Worm (Caenorhabditis elegans) whole organism, late embryonic: ENCODE data around the gene K10D2.8.

Source experiments
- C38D4.7 ChIP-seq: fragments of 200-800 bp; sonication (Bioruptor generic); optimal IDR thresholded peaks from 2 replicates; lab custom pipeline; 2018; ENCODE audit warnings: mild to moderate bottlenecking, missing genetic modification characterization, moderate library complexity, missing compliant biosample characterization
- T23F11.4 ChIP-seq: fragments of 200-800 bp; sonication (Bioruptor generic); optimal IDR thresholded peaks from 2 replicates; lab custom pipeline; 2018; ENCODE audit warnings: mild to moderate bottlenecking, missing genetic modification characterization, missing compliant biosample characterization
- Y22D7AL.16 ChIP-seq: sonication (generic microtip); optimal IDR thresholded peaks from 2 replicates; lab custom pipeline; 2016; ENCODE audit warnings: missing genetic modification characterization, missing compliant biosample characterization
- ama-1 ChIP-seq: fragments of 150-350 bp; optimal IDR thresholded peaks from 2 replicates; lab custom pipeline; 2014
- ceh-18 ChIP-seq: sonication (generic microtip); optimal IDR thresholded peaks from 2 replicates; lab custom pipeline; 2016; ENCODE audit warnings: missing genetic modification characterization, missing compliant biosample characterization
- ceh-19 ChIP-seq: fragments of 200-800 bp; sonication (Bioruptor generic); optimal IDR thresholded peaks from 2 replicates; lab custom pipeline; 2018; ENCODE audit warnings: mild to moderate bottlenecking, missing genetic modification characterization, missing compliant biosample characterization
- ceh-2 ChIP-seq: sonication (generic microtip); optimal IDR thresholded peaks from 2 replicates; lab custom pipeline; 2016; ENCODE audit warnings: missing genotype, missing genetic modification characterization, missing compliant biosample characterization
- ceh-22 ChIP-seq: sonication (generic microtip); optimal IDR thresholded peaks from 2 replicates; lab custom pipeline; 2017; ENCODE audit warnings: missing biosample characterization, missing genetic modification characterization
- ceh-24 ChIP-seq: sonication (generic microtip); optimal IDR thresholded peaks from 2 replicates; lab custom pipeline; 2016; ENCODE audit warnings: mild to moderate bottlenecking, missing genetic modification characterization, missing compliant biosample characterization
- ceh-30 ChIP-seq: fragments of 150-350 bp; optimal IDR thresholded peaks from 2 replicates; lab custom pipeline; 2014; ENCODE audit warnings: missing biosample characterization, missing genetic modification characterization
- ceh-34 ChIP-seq: sonication (generic microtip); optimal IDR thresholded peaks from 2 replicates; lab custom pipeline; 2016; ENCODE audit warnings: mild to moderate bottlenecking, missing genetic modification characterization, missing compliant biosample characterization
- ceh-48 ChIP-seq: sonication (generic microtip); optimal IDR thresholded peaks from 2 replicates; lab custom pipeline; 2016; ENCODE audit warnings: missing genetic modification characterization, inconsistent platforms, missing compliant biosample characterization
- ceh-6 ChIP-seq: fragments of 200-800 bp; sonication (Bioruptor generic); optimal IDR thresholded peaks from 2 replicates; lab custom pipeline; 2018; ENCODE audit warnings: mild to moderate bottlenecking, missing genetic modification characterization, missing compliant biosample characterization
- che-1 ChIP-seq: sonication (generic microtip); optimal IDR thresholded peaks from 2 replicates; lab custom pipeline; 2016; ENCODE audit warnings: mild to moderate bottlenecking, missing genetic modification characterization, missing compliant biosample characterization
- dve-1 ChIP-seq: sonication (generic microtip); optimal IDR thresholded peaks from 2 replicates; lab custom pipeline; 2017; ENCODE audit warnings: antibody characterized with exemption, mild to moderate bottlenecking, missing genetic modification characterization, missing compliant biosample characterization
- elt-2 ChIP-seq: sonication (generic microtip); optimal IDR thresholded peaks from 2 replicates; lab custom pipeline; 2016; ENCODE audit warnings: missing genetic modification reagents, missing genetic modification characterization, missing compliant biosample characterization
- eyg-1 ChIP-seq: sonication (generic microtip); optimal IDR thresholded peaks from 2 replicates; lab custom pipeline; 2016; ENCODE audit warnings: missing genotype, missing genetic modification characterization, missing compliant biosample characterization
- fkh-10 ChIP-seq: fragments of 150-350 bp; optimal IDR thresholded peaks from 2 replicates; lab custom pipeline; 2014; ENCODE audit warnings: missing biosample characterization, missing genetic modification reagents, missing genetic modification characterization
- gmeb-2 ChIP-seq: sonication (generic microtip); optimal IDR thresholded peaks from 2 replicates; lab custom pipeline; 2016; ENCODE audit warnings: missing genetic modification characterization, inconsistent platforms, missing compliant biosample characterization
- hlh-13 ChIP-seq: fragments of 200-800 bp; sonication (Bioruptor generic); optimal IDR thresholded peaks from 2 replicates; lab custom pipeline; 2018; ENCODE audit warnings: mild to moderate bottlenecking, missing genetic modification characterization, missing compliant biosample characterization
- hlh-15 ChIP-seq: sonication (generic microtip); optimal IDR thresholded peaks from 2 replicates; lab custom pipeline; 2016; ENCODE audit warnings: missing genetic modification characterization, missing compliant biosample characterization
- lin-11 ChIP-seq: fragments of 200-800 bp; sonication (Bioruptor generic); optimal IDR thresholded peaks from 2 replicates; lab custom pipeline; 2018; ENCODE audit warnings: mild to moderate bottlenecking, missing genetic modification characterization, missing compliant biosample characterization
- nfya-1 ChIP-seq: sonication (generic microtip); optimal IDR thresholded peaks from 2 replicates; lab custom pipeline; 2017; ENCODE audit warnings: missing genetic modification characterization, mild to moderate bottlenecking, missing compliant biosample characterization, antibody characterized with exemption, moderate library complexity
- odd-2 ChIP-seq: sonication (generic microtip); optimal IDR thresholded peaks from 2 replicates; lab custom pipeline; 2017; ENCODE audit warnings: antibody characterized with exemption, mild to moderate bottlenecking, missing genetic modification characterization, missing compliant biosample characterization
- pag-3 ChIP-seq: sonication (generic microtip); optimal IDR thresholded peaks from 2 replicates; lab custom pipeline; 2016; ENCODE audit warnings: missing compliant biosample characterization, missing genetic modification characterization, borderline replicate concordance
- pat-9 ChIP-seq: fragments of 200-800 bp; sonication (Bioruptor generic); optimal IDR thresholded peaks from 2 replicates; lab custom pipeline; 2018; ENCODE audit warnings: mild to moderate bottlenecking, missing genetic modification characterization, moderate library complexity, missing compliant biosample characterization
- pha-2 ChIP-seq: sonication (generic microtip); optimal IDR thresholded peaks from 2 replicates; lab custom pipeline; 2017; ENCODE audit warnings: mild to moderate bottlenecking, missing genetic modification characterization, missing compliant biosample characterization
- pqm-1 ChIP-seq: sonication (generic microtip); optimal IDR thresholded peaks from 2 replicates; lab custom pipeline; 2016; ENCODE audit warnings: missing genetic modification characterization, missing compliant biosample characterization
- pros-1 ChIP-seq: fragments of 150-350 bp; optimal IDR thresholded peaks from 2 replicates; lab custom pipeline; 2014; ENCODE audit warnings: missing biosample characterization, missing genetic modification reagents, missing genetic modification characterization
- rnt-1 ChIP-seq: sonication (generic microtip); optimal IDR thresholded peaks from 2 replicates; lab custom pipeline; 2016; ENCODE audit warnings: missing genetic modification characterization, missing compliant biosample characterization
- sdc-2 ChIP-seq: sonication (generic microtip); optimal IDR thresholded peaks from 2 replicates; lab custom pipeline; 2016; ENCODE audit warnings: missing genotype, missing genetic modification characterization, missing compliant biosample characterization
- syd-9 ChIP-seq: sonication (generic microtip); optimal IDR thresholded peaks from 2 replicates; lab custom pipeline; 2016; ENCODE audit warnings: mild to moderate bottlenecking, missing genetic modification characterization, moderate library complexity, missing compliant biosample characterization
- tbx-2 ChIP-seq: sonication (generic microtip); optimal IDR thresholded peaks from 2 replicates; lab custom pipeline; 2016; ENCODE audit warnings: missing genetic modification characterization, missing compliant biosample characterization
- unc-42 ChIP-seq: sonication (generic microtip); optimal IDR thresholded peaks from 2 replicates; lab custom pipeline; 2016; ENCODE audit warnings: missing genotype, missing genetic modification characterization, missing compliant biosample characterization
- unc-55 ChIP-seq: sonication (generic microtip); optimal IDR thresholded peaks from 2 replicates; lab custom pipeline; 2017; ENCODE audit warnings: missing biosample characterization, missing genetic modification reagents, missing genetic modification characterization
- unc-86 ChIP-seq: sonication (generic microtip); optimal IDR thresholded peaks from 2 replicates; lab custom pipeline; 2016; ENCODE audit warnings: missing genetic modification characterization, missing compliant biosample characterization

The K10D2.8 gene

ce11 chrIII:5162820-5163631 is 25.5 kb upstream of the K10D2.8 start, which contains the start of gene gars-1:
Gene gars-1 (minus strand): TSS chrIII:5163627.
- TF ChIP-seq elt-2 (tag; lab: Kevin White, UChicago) (peak; percentile 7), unc-86 (tag; lab: Kevin White, UChicago) (no peak), unc-55 (GFP tag; lab: Kevin White, UChicago) (peak; percentile 13), unc-42 (peak; percentile 60), T23F11.4 (no peak), ceh-48 (no peak)

ce11 chrIII:5165211-5165610 is 23.3 kb upstream of the K10D2.8 start, which contains the start of gene T10F2.2:
Gene T10F2.2 (minus strand): TSS chrIII:5165311.
- TF ChIP-seq ceh-19 (GFP tag; lab: Kevin White, UChicago) (no peak), pat-9 (no peak), dve-1 (tag; lab: Kevin White, UChicago) (no peak), C38D4.7 (GFP tag; lab: Kevin White, UChicago) (no peak), hlh-15 (tag; lab: Kevin White, UChicago) (no peak), Y22D7AL.16 (tag; lab: Kevin White, UChicago) (no peak), T23F11.4 (no peak), rnt-1 (tag; lab: Kevin White, UChicago) (no peak), ceh-18 (no peak), ama-1 (lab: Kevin White, UChicago) (no peak), unc-55 (GFP tag; lab: Kevin White, UChicago) (no peak)

DNA sequence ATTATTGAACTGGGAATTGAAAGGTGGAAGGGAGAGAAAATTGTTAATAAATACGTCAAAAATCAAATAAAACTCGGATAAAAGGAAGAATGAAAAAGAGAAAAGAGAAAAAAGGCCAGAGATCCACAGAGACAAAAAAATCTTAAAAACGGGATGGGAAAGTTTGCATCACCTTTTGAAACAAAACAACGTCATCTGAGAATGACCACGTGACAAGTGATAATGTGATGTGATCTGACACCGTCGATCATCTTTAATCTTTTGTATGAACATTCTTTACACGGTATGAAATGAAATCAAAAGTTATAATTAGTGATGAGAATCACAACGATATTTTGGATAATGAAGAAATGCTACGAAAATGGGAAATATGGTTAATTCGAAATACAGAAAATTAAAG is 22.8 kb upstream of the K10D2.8 start:
- TF ChIP-seq odd-2 (no peak), elt-2 (tag; lab: Kevin White, UChicago) (no peak), unc-42 (no peak), gmeb-2 (no peak), hlh-13 (GFP tag; lab: Kevin White, UChicago) (no peak), tbx-2 (tag; lab: Kevin White, UChicago) (no peak), ceh-22 (no peak), ceh-6 (no peak), pqm-1 (tag; lab: Kevin White, UChicago) (no peak), sdc-2 (tag; lab: Kevin White, UChicago) (no peak), che-1 (tag; lab: Kevin White, UChicago) (no peak), fkh-10 (GFP tag; lab: Kevin White, UChicago) (no peak), ceh-24 (tag; lab: Kevin White, UChicago) (no peak), lin-11 (no peak), eyg-1 (tag; lab: Kevin White, UChicago) (no peak), pag-3 (tag; lab: Kevin White, UChicago) (no peak), pha-2 (tag; lab: Kevin White, UChicago) (no peak), ceh-34 (tag; lab: Kevin White, UChicago) (no peak), unc-86 (tag; lab: Kevin White, UChicago) (no peak)
- TF ChIP-seq, all 69 proteins: peak for 0

DNA sequence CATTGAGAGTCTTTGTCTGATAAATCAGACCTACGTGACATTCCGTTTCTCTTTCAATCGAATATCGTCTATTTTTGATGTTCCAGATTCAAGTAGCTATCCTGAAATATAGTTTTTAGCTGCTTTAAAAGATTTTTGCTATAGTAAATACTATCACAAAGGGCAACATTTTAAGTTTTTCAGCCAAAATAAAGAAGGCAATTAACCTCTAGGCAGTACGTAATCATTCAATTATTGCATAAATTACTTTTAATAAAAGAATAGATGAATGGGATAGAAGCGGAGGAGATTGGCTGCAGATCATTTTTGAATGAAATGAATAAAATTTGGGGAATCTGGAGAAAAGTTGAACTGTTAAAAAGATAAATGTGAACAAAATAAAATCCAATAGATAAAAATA is 18.8 kb upstream of the K10D2.8 start, which contains the start of gene ulp-1:
TSS of gene ulp-1 (minus strand) at position 101 of the 400 bp plus-strand sequence.
- no peak for TF ChIP-seq pros-1
- TF ChIP-seq nfya-1 (tag; lab: Kevin White, UChicago) = no peak
- no peak for TF ChIP-seq ceh-30 (tag; lab: Kevin White, UChicago)
- TF ChIP-seq pat-9 = no peak
- no peak for TF ChIP-seq syd-9 (tag; lab: Kevin White, UChicago)
- no peak for TF ChIP-seq ceh-6
- TF ChIP-seq hlh-13 (GFP tag; lab: Kevin White, UChicago) = no peak
- TF ChIP-seq ceh-2 (tag; lab: Kevin White, UChicago) = no peak
- TF ChIP-seq fkh-10 (GFP tag; lab: Kevin White, UChicago) = no peak
- TF ChIP-seq odd-2 = no peak
- TF ChIP-seq, all 69 proteins: peak for 0
